Fruit fly (Drosophila melanogaster): ENCODE data around the gene Sk1.

- TF ChIP-seq sage (GFP tag; optimal IDR thresholded peaks at IDR 0.05) (no peak), fru (GFP tag; optimal IDR thresholded peaks at IDR 0.05) (no peak), Sp1 (GFP tag; optimal IDR thresholded peaks at IDR 0.05) (no peak), Hr83 (GFP tag; optimal IDR thresholded peaks at IDR 0.05; ENCODE audit: poor library complexity, severe bottlenecking) (no peak), usp (GFP tag; optimal IDR thresholded peaks at IDR 0.05) (no peak), dsf (GFP tag; optimal IDR thresholded peaks at IDR 0.05; ENCODE audit: borderline replicate concordance) (no peak), pan (optimal IDR thresholded peaks at IDR 0.05) (no peak), Dif (GFP tag; optimal IDR thresholded peaks at IDR 0.05; ENCODE audit: partially characterized antibody) (no peak), dmrt93B (GFP tag; optimal IDR thresholded peaks at IDR 0.05) (no peak)
These were observed 14.8 kb downstream of the Sk1 start for dm6 chrX:11457149-11457548.

All from whole organism, wandering third instar larva.